Worm (Caenorhabditis elegans) whole organism, early embryonic: ENCODE results near the gene Y32G9A.5.

Source experiments
- B0310.2 ChIP-seq: sonication (generic microtip); optimal IDR thresholded peaks from 2 replicates; lab custom pipeline; 2016; ENCODE audit warnings: mild to moderate bottlenecking, missing genetic modification characterization, missing compliant biosample characterization
- F13C5.2 ChIP-seq: sonication (generic microtip); optimal IDR thresholded peaks from 2 replicates; lab custom pipeline; 2017; ENCODE audit warnings: mild to moderate bottlenecking, missing genetic modification characterization, inconsistent platforms, missing compliant biosample characterization
- aly-1 ChIP-seq: sonication (generic microtip); optimal IDR thresholded peaks from 2 replicates; lab custom pipeline; 2016; ENCODE audit warnings: missing genetic modification characterization, missing compliant biosample characterization
- ama-1 ChIP-seq: fragments of 150-350 bp; optimal IDR thresholded peaks from 2 replicates; lab custom pipeline; 2014
- ceh-13 ChIP-seq: fragments of 200-800 bp; sonication (Bioruptor generic); optimal IDR thresholded peaks from 2 replicates; lab custom pipeline; 2018; ENCODE audit warnings: mild to moderate bottlenecking, missing genetic modification characterization, missing compliant biosample characterization
- ceh-36 ChIP-seq: sonication (generic microtip); optimal IDR thresholded peaks from 2 replicates; lab custom pipeline; 2016; ENCODE audit warnings: missing genetic modification characterization, inconsistent platforms, missing compliant biosample characterization
- ets-7 ChIP-seq: sonication (generic microtip); optimal IDR thresholded peaks from 2 replicates; lab custom pipeline; 2016; ENCODE audit warnings: missing genotype, missing genetic modification characterization, missing compliant biosample characterization
- flt-1 ChIP-seq: fragments of 200-800 bp; sonication (Bioruptor generic); IDR thresholded peaks from 2 replicates; pipeline ENCODE4 v1.3.6; 2022; ENCODE audit warnings: missing genetic modification characterization, missing compliant biosample characterization
- hmbx-1 ChIP-seq: sonication (generic microtip); optimal IDR thresholded peaks from 2 replicates; lab custom pipeline; 2016; ENCODE audit warnings: mild to moderate bottlenecking, missing genetic modification characterization, missing compliant biosample characterization
- hmg-4 ChIP-seq: fragments of 200-800 bp; sonication (Bioruptor generic); optimal IDR thresholded peaks from 2 replicates; lab custom pipeline; 2018; ENCODE audit warnings: mild to moderate bottlenecking, missing genetic modification characterization, missing compliant biosample characterization
- hnd-1 ChIP-seq: sonication (generic microtip); optimal IDR thresholded peaks from 2 replicates; lab custom pipeline; 2016; ENCODE audit warnings: missing genetic modification characterization, missing compliant biosample characterization
- pes-1 ChIP-seq: fragments of 200-800 bp; sonication (Bioruptor generic); IDR thresholded peaks from 2 replicates; pipeline ENCODE4 v1.3.6; 2022; ENCODE audit warnings: missing genetic modification reagents, missing genetic modification characterization, missing compliant biosample characterization
- scrt-1 ChIP-seq: fragments of 200-800 bp; sonication (Bioruptor generic); IDR thresholded peaks from 2 replicates; pipeline ENCODE4 v1.3.6; 2022; ENCODE audit warnings: missing genetic modification characterization, missing compliant biosample characterization
- sea-1 ChIP-seq: fragments of 200-800 bp; sonication (Bioruptor generic); conservative IDR thresholded peaks from 2 replicates; pipeline ENCODE4 v1.3.6; 2022; ENCODE audit warnings: missing genetic modification characterization, missing compliant biosample characterization
- tbx-11 ChIP-seq: fragments of 200-800 bp; sonication (Bioruptor generic); IDR thresholded peaks from 2 replicates; pipeline ENCODE4 v1.3.6; 2022; ENCODE audit warnings: missing genetic modification characterization, missing compliant biosample characterization
- tbx-37 ChIP-seq: fragments of 200-800 bp; sonication (Bioruptor generic); conservative IDR thresholded peaks from 2 replicates; pipeline ENCODE4 v1.3.6; 2022; ENCODE audit warnings: missing genetic modification reagents, missing genetic modification characterization, missing compliant biosample characterization
- tra-4 ChIP-seq: sonication (generic microtip); optimal IDR thresholded peaks from 2 replicates; lab custom pipeline; 2017; ENCODE audit warnings: missing genetic modification characterization, missing compliant biosample characterization

Y32G9A.5 gene

DNA sequence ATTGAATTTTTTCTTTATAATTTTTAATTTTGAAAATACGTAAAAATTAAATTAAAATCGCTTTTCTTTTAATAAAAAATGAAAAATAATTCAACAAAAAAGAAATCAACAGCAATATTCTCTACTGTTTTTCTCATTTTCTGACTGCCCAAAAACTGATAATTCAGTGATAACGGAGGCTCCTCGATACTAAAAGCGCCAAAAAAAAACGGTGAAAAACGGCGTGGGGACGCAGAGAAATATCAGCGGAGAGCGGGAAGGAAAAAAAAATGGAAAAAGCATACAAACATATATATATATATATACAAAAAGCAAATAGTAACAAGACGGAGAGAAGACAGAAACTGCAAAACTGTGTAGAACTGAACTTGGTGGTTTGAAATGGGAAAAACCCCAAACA lies 24.3 kb upstream of the Y32G9A.5 start:
- no peak for TF ChIP-seq hmg-4 (GFP tag; lab: Kevin White, UChicago)
- no peak for TF ChIP-seq tbx-37
- no peak for TF ChIP-seq ama-1 (lab: Kevin White, UChicago)
- TF ChIP-seq tra-4 (tag; lab: Kevin White, UChicago) = no peak
- TF ChIP-seq pes-1 = no peak
- no peak for TF ChIP-seq hnd-1 (tag; lab: Kevin White, UChicago)
- no peak for TF ChIP-seq scrt-1 (GFP tag; lab: Robert Waterston, UW)
- TF ChIP-seq hmbx-1 (tag; lab: Kevin White, UChicago) = no peak
- TF ChIP-seq ceh-13 (GFP tag; lab: Kevin White, UChicago) = no peak
- TF ChIP-seq sea-1 = no peak
- TF ChIP-seq flt-1 (GFP tag; lab: Robert Waterston, UW) = no peak
- TF ChIP-seq aly-1 (tag; lab: Kevin White, UChicago) = no peak
- no peak for TF ChIP-seq B0310.2 (tag; lab: Kevin White, UChicago)
- TF ChIP-seq tbx-11 (GFP tag; lab: Robert Waterston, UW) = no peak
- TF ChIP-seq ceh-36 = no peak
- TF ChIP-seq F13C5.2 (tag; lab: Kevin White, UChicago) = no peak
- TF ChIP-seq ets-7 (tag; lab: Kevin White, UChicago) = no peak

DNA sequence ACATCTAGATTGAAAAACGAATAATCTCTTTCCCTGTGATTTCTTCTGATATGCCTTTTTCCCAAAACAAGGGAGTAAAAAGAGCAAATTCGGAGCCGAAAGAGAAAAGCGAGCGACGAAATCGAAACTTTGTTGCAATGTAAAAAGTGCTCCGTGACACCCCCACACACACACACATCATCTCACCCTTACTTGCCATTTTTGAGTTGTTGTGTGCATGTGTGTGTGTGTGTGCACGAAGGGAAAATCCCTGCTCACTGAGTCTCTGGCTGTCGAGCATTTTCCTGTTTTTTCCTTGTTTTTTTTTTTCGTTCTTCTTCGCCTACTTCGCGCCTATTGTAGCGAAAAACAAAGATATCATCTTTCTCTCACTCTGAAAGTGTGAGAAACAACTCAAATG lies 20.5 kb upstream of the Y32G9A.5 start:
- TF ChIP-seq aly-1 (tag; lab: Kevin White, UChicago) = no peak
- TF ChIP-seq ets-7 (tag; lab: Kevin White, UChicago) = no peak
- no peak for TF ChIP-seq pes-1
- TF ChIP-seq ceh-13 (GFP tag; lab: Kevin White, UChicago) = no peak
- TF ChIP-seq hnd-1 (tag; lab: Kevin White, UChicago) = no peak
- no peak for TF ChIP-seq tbx-37
- TF ChIP-seq F13C5.2 (tag; lab: Kevin White, UChicago) = no peak
- no peak for TF ChIP-seq B0310.2 (tag; lab: Kevin White, UChicago)
- TF ChIP-seq scrt-1 (GFP tag; lab: Robert Waterston, UW) = no peak
- TF ChIP-seq ceh-36 = no peak
- TF ChIP-seq flt-1 (GFP tag; lab: Robert Waterston, UW) = no peak
- no peak for TF ChIP-seq ama-1 (lab: Kevin White, UChicago)
- TF ChIP-seq sea-1 = no peak

DNA sequence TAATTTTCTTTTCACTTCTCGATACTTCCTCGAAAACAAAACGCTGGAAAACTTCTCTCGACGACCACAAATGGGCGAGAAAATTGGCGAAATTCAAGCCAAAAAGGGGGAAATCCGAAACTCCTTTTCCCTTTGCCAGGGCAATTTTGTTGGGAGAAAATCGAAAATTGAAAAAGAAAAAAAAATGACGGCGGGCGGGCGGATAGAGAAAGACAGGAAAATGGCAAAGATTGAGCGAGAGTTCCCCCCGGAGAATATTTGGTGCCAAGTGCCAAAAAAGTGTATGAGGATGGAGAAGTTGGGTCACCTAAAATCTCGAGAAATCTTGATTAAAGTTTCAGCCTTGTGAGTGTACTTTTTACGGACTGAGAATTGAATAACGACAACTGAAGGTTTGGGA lies 19.2 kb upstream of the Y32G9A.5 start:
- TF ChIP-seq tbx-11 (GFP tag; lab: Robert Waterston, UW) = no peak
- TF ChIP-seq hmg-4 (GFP tag; lab: Kevin White, UChicago) = no peak
- no peak for TF ChIP-seq hnd-1 (tag; lab: Kevin White, UChicago)
- no peak for TF ChIP-seq tbx-37
- TF ChIP-seq ets-7 (tag; lab: Kevin White, UChicago) = no peak
- no peak for TF ChIP-seq sea-1
- TF ChIP-seq flt-1 (GFP tag; lab: Robert Waterston, UW) = no peak
- no peak for TF ChIP-seq pes-1
- TF ChIP-seq scrt-1 (GFP tag; lab: Robert Waterston, UW) = no peak
- TF ChIP-seq B0310.2 (tag; lab: Kevin White, UChicago) = no peak
- TF ChIP-seq F13C5.2 (tag; lab: Kevin White, UChicago) = no peak
- TF ChIP-seq aly-1 (tag; lab: Kevin White, UChicago) = no peak
- TF ChIP-seq tra-4 (tag; lab: Kevin White, UChicago) = no peak
- no peak for TF ChIP-seq ama-1 (lab: Kevin White, UChicago)
- no peak for TF ChIP-seq ceh-13 (GFP tag; lab: Kevin White, UChicago)
- no peak for TF ChIP-seq ceh-36
- TF ChIP-seq hmbx-1 (tag; lab: Kevin White, UChicago) = no peak

DNA sequence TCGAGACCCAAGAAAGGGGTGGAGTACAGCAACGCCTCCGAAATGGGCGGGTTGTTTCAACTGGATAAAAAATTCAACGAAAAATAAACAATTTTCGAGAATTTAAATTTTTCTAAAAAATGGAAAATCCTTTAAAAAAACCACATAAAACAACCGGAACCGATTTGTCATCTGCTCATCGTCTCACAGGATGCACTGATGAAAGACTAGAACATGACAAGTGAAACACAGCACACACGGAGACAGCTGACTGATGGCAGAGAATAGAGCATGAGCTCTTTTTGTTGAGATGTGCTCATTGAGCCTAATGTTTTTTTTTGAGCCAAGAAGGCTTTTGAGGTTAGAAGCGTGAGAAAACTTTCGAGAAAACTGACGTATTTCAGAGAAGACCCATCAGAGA lies 17.5 kb upstream of the Y32G9A.5 start:
- TF ChIP-seq F13C5.2 (tag; lab: Kevin White, UChicago) (no peak), ama-1 (lab: Kevin White, UChicago) (no peak), hmg-4 (GFP tag; lab: Kevin White, UChicago) (no peak), scrt-1 (GFP tag; lab: Robert Waterston, UW) (no peak), tbx-37 (no peak), ets-7 (tag; lab: Kevin White, UChicago) (no peak), tra-4 (tag; lab: Kevin White, UChicago) (no peak), sea-1 (no peak), pes-1 (no peak), ceh-13 (GFP tag; lab: Kevin White, UChicago) (no peak)

DNA sequence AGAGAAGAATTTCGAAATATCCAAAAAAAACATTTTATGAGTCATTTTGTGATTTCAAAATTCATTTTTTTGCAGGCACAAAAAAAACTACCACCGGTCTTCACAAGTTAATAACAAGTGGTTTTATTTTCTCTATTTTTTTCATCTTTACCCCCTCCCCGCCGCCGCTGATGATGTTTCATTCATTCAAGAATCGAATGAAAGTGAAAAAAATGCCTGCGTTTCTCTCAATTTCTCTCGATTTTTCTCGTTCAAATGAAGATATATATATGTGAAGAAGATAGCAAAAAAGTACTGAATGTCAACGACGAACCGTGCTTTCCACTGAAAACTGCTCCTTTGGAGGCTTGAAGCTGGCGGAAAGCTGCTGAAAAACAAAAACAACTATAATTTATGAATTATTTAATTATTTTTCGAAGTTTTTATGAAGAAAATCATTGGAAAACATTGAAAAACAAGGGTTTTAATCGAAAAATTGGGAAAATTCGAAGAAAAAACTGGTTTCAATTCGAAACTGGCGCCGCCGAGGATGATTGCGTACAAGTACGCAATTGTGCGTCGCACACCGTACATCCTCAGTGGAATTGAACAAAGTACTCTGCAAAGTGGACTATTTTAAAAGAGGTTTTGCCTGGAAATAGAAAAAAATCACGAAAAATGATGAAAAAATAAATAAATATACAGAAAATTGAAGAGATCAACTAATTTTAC lies 14.7 kb upstream of the Y32G9A.5 start, which contains the start of gene zig-11:
zig-11 (minus strand) TSS at position 373 of the 711 bp plus-strand sequence.
- TF ChIP-seq scrt-1 (GFP tag; lab: Robert Waterston, UW) (no peak), tbx-37 (no peak), hmg-4 (GFP tag; lab: Kevin White, UChicago) (no peak), ets-7 (tag; lab: Kevin White, UChicago) (no peak), hnd-1 (tag; lab: Kevin White, UChicago) (no peak), sea-1 (no peak), tra-4 (tag; lab: Kevin White, UChicago) (no peak), pes-1 (no peak), tbx-11 (GFP tag; lab: Robert Waterston, UW) (no peak), B0310.2 (tag; lab: Kevin White, UChicago) (no peak)

DNA sequence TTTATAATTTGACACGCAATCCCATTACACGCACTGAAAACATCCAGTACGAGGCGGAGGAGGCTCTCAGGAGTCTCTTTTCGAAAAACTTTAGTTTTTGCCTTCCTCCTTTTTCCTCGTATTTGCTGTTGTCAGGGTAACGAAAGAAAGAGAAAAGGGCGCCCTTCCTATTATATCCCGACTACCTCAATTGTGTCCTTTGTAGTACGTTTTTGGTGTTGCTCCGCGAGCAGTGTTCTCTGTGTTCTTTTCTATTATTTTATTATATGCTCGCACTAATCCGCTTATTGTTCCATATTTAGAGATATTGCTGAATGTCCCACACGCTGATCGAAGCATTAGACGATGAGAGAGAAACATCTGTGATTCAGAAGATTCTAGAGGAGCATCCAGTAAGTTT lies 12.0 kb upstream of the Y32G9A.5 start, which contains the start of gene nphp-2:
nphp-2 (plus strand) TSS at position 301 of the 400 bp plus-strand sequence.
- no peak for TF ChIP-seq ets-7 (tag; lab: Kevin White, UChicago)
- TF ChIP-seq F13C5.2 (tag; lab: Kevin White, UChicago) = no peak

DNA sequence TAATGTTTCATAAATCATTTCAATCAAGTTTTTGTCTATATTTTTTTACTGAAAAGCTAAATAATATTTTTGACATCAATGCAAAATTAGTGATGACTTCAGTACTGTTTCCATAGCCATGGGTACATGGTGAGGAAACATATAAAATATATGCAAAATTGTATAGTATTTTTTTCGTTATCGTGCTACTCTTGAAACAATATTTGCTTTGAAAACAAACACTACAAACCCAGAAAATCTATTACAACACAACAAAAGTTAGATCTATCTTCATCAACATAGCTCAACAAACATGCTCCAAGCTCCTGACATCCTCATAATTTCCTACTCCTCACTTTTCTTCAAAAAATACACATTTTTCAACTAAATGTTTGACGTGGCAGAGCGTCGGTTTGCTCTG lies 1.1 kb downstream of the Y32G9A.5 start, which contains the start of gene srp-3:
srp-3 (plus strand) TSS at position 301 of the 400 bp plus-strand sequence.
- TF ChIP-seq sea-1 = no peak
- TF ChIP-seq hmbx-1 (tag; lab: Kevin White, UChicago) = no peak
- no peak for TF ChIP-seq ets-7 (tag; lab: Kevin White, UChicago)
- TF ChIP-seq B0310.2 (tag; lab: Kevin White, UChicago) = no peak
- no peak for TF ChIP-seq hnd-1 (tag; lab: Kevin White, UChicago)
